Worm (Caenorhabditis elegans): ENCODE measurements around the gene C06E2.9.
A peak's percentile ranks its signal among the peaks of the same experiment; 100 is the strongest.

Gene C06E2.9

DNA sequence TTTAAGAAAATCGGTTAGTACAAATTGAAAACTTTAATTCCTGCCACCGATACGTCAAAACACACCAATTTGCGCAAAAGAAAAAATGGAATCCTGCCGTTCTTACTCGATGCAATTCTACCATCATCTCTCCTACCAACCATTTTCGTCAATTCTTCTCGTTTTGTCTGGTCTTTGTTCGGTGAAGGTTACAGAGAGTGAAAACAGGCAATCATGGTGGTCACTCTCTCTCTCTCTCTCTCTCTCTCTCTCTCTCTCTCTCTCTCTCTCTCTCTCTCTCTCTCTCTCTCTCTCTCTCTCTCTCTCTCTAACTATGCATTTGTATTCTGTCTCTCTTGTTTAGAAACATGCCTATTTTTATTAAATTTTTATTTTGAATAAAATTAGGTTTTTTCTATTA is 21.1 kb downstream of the C06E2.9 start:
- TF ChIP-seq nhr-25 (tag; optimal IDR thresholded peaks at IDR 0.05; ENCODE audit: borderline replicate concordance, insufficient read depth) (peak; percentile 58), php-3 (GFP tag; IDR thresholded peaks at IDR 0.05) (no peak), lsy-2 (tag; optimal IDR thresholded peaks at IDR 0.05) (no peak)

DNA sequence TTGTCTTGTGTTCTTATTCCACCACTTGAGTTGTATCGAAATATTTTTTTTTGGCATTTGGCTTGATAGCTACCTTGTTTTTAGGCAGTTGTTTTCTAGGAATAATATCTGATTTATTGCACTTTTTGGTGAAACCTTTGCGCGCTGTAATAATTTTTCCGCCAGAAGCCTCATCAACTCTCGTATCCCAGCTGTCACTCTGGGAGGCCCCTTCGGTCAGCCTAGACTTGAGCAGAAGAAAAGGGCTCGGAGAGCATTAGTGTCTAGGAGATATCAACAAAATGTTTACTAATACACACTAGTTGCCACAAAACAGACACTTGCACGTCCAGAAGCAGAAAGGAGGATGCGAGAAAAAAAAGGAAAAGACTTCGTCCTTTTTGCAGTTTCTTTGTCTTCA is 27.8 kb downstream of the C06E2.9 start:
- TF ChIP-seq lir-3 (tag; optimal IDR thresholded peaks at IDR 0.05) (no peak), daf-16 (GFP tag; optimal IDR thresholded peaks at IDR 0.05) (peak in 1 of 2 experiments; percentile 29), daf-16 (tag; optimal IDR thresholded peaks at IDR 0.05) (no peak), unc-62 (GFP tag; optimal IDR thresholded peaks at IDR 0.05 in 1 of 2) (peak in 1 of 2 experiments; percentile 54), unc-62 (tag; optimal IDR thresholded peaks at IDR 0.05) (no peak)

DNA sequence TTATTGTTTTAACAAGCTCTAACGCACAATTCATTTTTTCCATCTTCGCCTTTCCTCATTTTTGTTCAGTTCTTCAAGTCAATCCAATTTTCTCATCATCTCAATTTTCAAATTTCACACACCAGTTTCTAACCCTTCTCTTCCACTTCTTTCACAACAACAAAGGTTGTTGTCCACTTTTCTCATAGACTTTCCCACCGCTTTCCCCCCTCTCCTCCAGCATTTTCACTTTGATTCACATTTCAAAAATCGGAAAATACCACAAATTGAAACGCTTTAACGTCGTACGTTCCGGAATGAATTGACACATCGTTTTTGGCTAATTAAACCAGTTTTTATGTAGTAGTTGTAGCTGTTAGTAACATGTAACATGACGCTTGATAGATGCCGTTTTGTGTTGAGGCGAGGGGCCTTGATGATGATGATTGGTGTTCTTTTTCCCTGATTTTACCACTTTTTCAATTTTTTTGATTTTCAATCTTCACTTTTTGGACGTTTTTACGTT is 29.2 kb downstream of the C06E2.9 start:
- no peak for TF ChIP-seq tra-1 (GFP tag; IDR thresholded peaks at IDR 0.05)
- no peak for TF ChIP-seq jun-1 (tag; optimal IDR thresholded peaks at IDR 0.05)
- no peak for TF ChIP-seq zfp-3 (GFP tag; conservative IDR thresholded peaks at IDR 0.05)
- TF ChIP-seq F37D6.2 (tag; optimal IDR thresholded peaks at IDR 0.05): no peak
- peak in 1 of 2 experiments; percentile 64 for TF ChIP-seq unc-62 (GFP tag; optimal IDR thresholded peaks at IDR 0.05 in 1 of 2)
- no peak for TF ChIP-seq unc-62 (tag; optimal IDR thresholded peaks at IDR 0.05)
- TF ChIP-seq nhr-28 (tag; optimal IDR thresholded peaks at IDR 0.05): peak; percentile 56

DNA sequence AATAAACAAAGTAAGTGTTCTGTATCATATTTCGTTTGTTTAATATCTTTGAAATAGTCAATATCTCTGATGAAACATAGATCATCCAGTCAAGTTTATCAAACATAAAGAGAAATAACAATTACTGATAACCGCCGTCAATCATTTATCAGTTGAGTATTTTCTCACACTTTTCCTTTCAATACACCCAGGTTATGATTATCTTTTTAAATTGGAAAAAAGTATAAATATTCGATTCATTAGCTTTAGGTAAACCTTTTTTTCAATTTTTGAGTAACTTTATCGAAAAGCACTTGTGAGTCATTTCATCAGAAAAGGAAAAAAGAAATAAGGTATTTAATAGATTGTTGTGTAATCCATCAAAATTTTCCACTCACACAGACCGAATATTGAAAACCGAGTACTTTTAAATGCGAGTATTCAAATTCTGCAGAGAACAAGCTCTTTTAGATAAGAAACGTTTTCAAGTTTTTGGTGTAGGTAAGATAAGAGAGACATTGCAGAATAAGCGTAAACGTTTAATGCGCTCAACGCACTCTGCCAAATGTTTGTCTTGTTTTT is 30.4 kb downstream of the C06E2.9 start:
- TF ChIP-seq zip-2 (tag; optimal IDR thresholded peaks at IDR 0.05) (no peak), nhr-28 (tag; optimal IDR thresholded peaks at IDR 0.05) (peak; percentile 28), unc-62 (GFP tag; optimal IDR thresholded peaks at IDR 0.05 in 1 of 2) (peak in 1 of 2 experiments; percentile 98), unc-62 (tag; optimal IDR thresholded peaks at IDR 0.05) (no peak), nhr-10 (tag; optimal IDR thresholded peaks at IDR 0.05) (no peak), nhr-237 (tag; optimal IDR thresholded peaks at IDR 0.05) (no peak), pqm-1 (tag; optimal IDR thresholded peaks at IDR 0.05) (peak; percentile 12), mdl-1 (tag; optimal IDR thresholded peaks at IDR 0.05) (no peak)

DNA sequence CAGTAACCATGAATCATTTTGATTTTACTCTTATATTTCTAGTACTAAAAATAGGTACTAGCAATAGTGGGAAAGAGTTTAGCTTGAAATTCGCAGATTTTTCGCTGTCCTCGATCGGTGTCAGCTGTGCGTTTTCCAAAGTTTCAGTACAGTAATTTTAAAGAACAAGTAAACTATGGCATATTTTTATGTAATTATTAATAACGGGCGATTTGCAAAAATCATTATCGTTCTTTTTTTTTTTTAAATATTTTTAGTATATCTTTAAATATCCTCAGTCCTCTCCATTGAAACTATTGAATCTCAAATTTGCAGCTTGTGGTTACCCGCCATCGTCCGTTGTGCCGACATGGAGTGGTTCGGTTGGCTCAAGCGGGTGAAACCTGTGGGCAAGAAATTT is 31.8 kb downstream of the C06E2.9 start, which contains the start of gene C13E3.1:
C13E3.1 (plus strand) TSS at position 301 of the 400 bp plus-strand sequence.
- TF ChIP-seq F49E8.2 (tag; optimal IDR thresholded peaks at IDR 0.05; ENCODE audit: borderline replicate concordance) (no peak), hlh-30 (tag; optimal IDR thresholded peaks at IDR 0.05; ENCODE audit: insufficient read depth) (no peak), ztf-11 (tag; optimal IDR thresholded peaks at IDR 0.05) (no peak), rbr-2 (tag; optimal IDR thresholded peaks at IDR 0.05) (no peak), arid-1 (GFP tag; conservative IDR thresholded peaks at IDR 0.05) (no peak), nhr-111 (GFP tag; optimal IDR thresholded peaks at IDR 0.05) (no peak), madf-5 (GFP tag; IDR thresholded peaks at IDR 0.05) (no peak), php-3 (GFP tag; IDR thresholded peaks at IDR 0.05) (no peak), sdz-12 (GFP tag; optimal IDR thresholded peaks at IDR 0.05) (no peak), F37D6.2 (tag; optimal IDR thresholded peaks at IDR 0.05) (no peak)

DNA sequence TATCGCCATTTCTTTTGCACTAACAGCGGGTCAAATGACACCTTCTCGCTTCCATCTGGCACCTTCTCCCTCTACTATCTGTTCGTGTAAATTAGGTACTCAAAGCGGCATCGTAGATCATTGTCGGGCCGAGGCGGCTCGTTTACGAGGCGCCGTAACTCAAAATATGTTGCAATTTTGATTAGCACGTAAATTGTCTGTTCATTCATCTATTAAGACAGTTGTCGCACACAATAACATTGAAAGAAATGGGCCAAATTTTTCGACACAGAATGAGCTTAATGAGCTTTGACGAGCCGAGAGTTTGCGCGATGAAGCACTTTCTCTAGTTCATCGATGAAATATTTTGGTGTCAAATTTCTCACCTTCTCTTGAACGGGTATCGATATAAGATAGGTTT is 41.9 kb downstream of the C06E2.9 start:
- TF ChIP-seq php-3 (GFP tag; IDR thresholded peaks at IDR 0.05): peak; percentile 24; the same call in 1 of the 2 replicates
- TF ChIP-seq nhr-10 (tag; optimal IDR thresholded peaks at IDR 0.05): no peak

DNA sequence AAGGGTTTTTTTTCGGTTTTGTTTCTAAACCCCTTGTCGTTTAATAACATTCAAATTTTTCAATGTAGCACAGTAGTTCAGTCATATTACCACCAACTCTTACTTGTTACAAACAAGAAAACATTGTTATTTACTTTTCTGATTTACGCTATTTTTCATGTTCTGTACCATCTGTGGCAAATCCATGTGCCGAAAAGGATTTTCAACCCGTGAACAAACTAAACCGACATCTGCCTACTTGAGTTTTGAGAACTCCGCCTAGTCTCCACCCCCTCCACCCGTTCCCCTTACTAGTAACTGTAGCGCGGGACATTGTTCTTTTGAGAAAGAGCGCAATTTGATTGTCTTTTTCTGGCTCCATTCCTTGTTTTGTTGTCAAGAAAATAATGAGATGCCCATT is 44.0 kb downstream of the C06E2.9 start, which contains the start of gene ensh-1:
ensh-1 (plus strand) TSS at position 301 of the 400 bp plus-strand sequence.
- TF ChIP-seq hlh-30 (tag; optimal IDR thresholded peaks at IDR 0.05; ENCODE audit: insufficient read depth) (no peak), dmd-9 (GFP tag; IDR thresholded peaks at IDR 0.05) (no peak), mdt-29 (GFP tag; IDR thresholded peaks at IDR 0.05) (no peak), madf-5 (GFP tag; IDR thresholded peaks at IDR 0.05) (no peak), aha-1 (tag) (peak; percentile 20)
